Worm (Caenorhabditis elegans) whole organism, mixed stage, embryonic: ENCODE results near the gene T24A6.16.

Experiments
- ceh-43 ChIP-seq: fragments of 200-800 bp; sonication (Bioruptor generic); optimal IDR thresholded peaks from 2 replicates; lab custom pipeline; 2018; ENCODE audit warnings: mild to moderate bottlenecking, missing genetic modification characterization, moderate library complexity, missing compliant biosample characterization
- ceh-83 ChIP-seq: fragments of 200-800 bp; sonication (Bioruptor generic); optimal IDR thresholded peaks from 2 replicates; lab custom pipeline; 2018; ENCODE audit warnings: mild to moderate bottlenecking, missing genetic modification characterization, missing compliant biosample characterization
- cnd-1 ChIP-seq: fragments of 200-800 bp; sonication (Bioruptor generic); optimal IDR thresholded peaks from 2 replicates; lab custom pipeline; 2018; ENCODE audit warnings: mild to moderate bottlenecking, missing genetic modification characterization, missing compliant biosample characterization
- drap-1 ChIP-seq: fragments of 200-800 bp; sonication (Bioruptor generic); optimal IDR thresholded peaks from 3 replicates; lab custom pipeline; 2018; ENCODE audit warnings: mild to moderate bottlenecking, missing genetic modification characterization, missing compliant biosample characterization
- elt-3 ChIP-seq: fragments of 150-350 bp; optimal IDR thresholded peaks from 2 replicates; lab custom pipeline; 2014; ENCODE audit warnings: missing biosample characterization, missing genetic modification characterization
- mab-5 ChIP-seq: fragments of 150-350 bp; optimal IDR thresholded peaks from 2 replicates; lab custom pipeline; 2014; ENCODE audit warnings: missing biosample characterization, missing genetic modification characterization
- mep-1 ChIP-seq: fragments of 150-350 bp; optimal IDR thresholded peaks from 2 replicates; lab custom pipeline; 2017; ENCODE audit warnings: missing biosample characterization, missing genetic modification reagents, missing genetic modification characterization, inconsistent platforms
- nhr-12 ChIP-seq: fragments of 150-350 bp; optimal IDR thresholded peaks from 2 replicates; lab custom pipeline; 2014; ENCODE audit warnings: missing biosample characterization, missing genetic modification characterization
- nhr-237 ChIP-seq: fragments of 150-350 bp; optimal IDR thresholded peaks from 2 replicates; lab custom pipeline; 2014; ENCODE audit warnings: missing biosample characterization, missing genetic modification characterization
- nhr-28 ChIP-seq: fragments of 150-350 bp; optimal IDR thresholded peaks from 2 replicates; lab custom pipeline; 2014; ENCODE audit warnings: missing biosample characterization, missing genetic modification characterization
- sem-2 ChIP-seq: fragments of 200-800 bp; sonication (Bioruptor generic); optimal IDR thresholded peaks from 2 replicates; lab custom pipeline; 2018; ENCODE audit warnings: mild to moderate bottlenecking, missing genetic modification characterization, missing compliant biosample characterization
- snpc-4 ChIP-seq: fragments of 150-350 bp; optimal IDR thresholded peaks from 2 replicates; lab custom pipeline; 2014; ENCODE audit warnings: missing biosample characterization, missing genetic modification characterization
- unc-39 ChIP-seq: fragments of 150-350 bp; optimal IDR thresholded peaks from 2 replicates; lab custom pipeline; 2014; ENCODE audit warnings: missing biosample characterization, missing genetic modification characterization

ce11 chrV:3517889-3518288 is 44.8 kb downstream of the T24A6.16 start, which contains the start of gene str-227:
- TF ChIP-seq mab-5 (tag; lab: Kevin White, UChicago) = no peak
- TF ChIP-seq snpc-4 (tag; lab: Kevin White, UChicago) = no peak
- TF ChIP-seq sem-2 = no peak
- TF ChIP-seq mep-1 (tag; lab: Kevin White, UChicago) = no peak
- no peak for TF ChIP-seq nhr-28 (tag; lab: Kevin White, UChicago)
- no peak for TF ChIP-seq ceh-83 (GFP tag; lab: Kevin White, UChicago)
- no peak for TF ChIP-seq drap-1 (GFP tag; lab: Kevin White, UChicago)
- no peak for TF ChIP-seq ceh-43 (GFP tag; lab: Kevin White, UChicago)
- TF ChIP-seq nhr-12 (tag; lab: Kevin White, UChicago) = no peak
- no peak for TF ChIP-seq unc-39 (tag; lab: Kevin White, UChicago)
- TF ChIP-seq cnd-1 (tag; lab: Kevin White, UChicago) = no peak
- no peak for TF ChIP-seq elt-3
- no peak for TF ChIP-seq nhr-237 (tag; lab: Kevin White, UChicago)
